Worm (Caenorhabditis elegans) whole organism, young adult: ENCODE data around the gene str-238.

Source experiments
- B0336.3 ChIP-seq: fragments of 200-800 bp; sonication (Bioruptor generic); IDR thresholded peaks from 2 replicates; pipeline ENCODE4 v1.3.6; 2022; ENCODE audit warnings: missing genetic modification characterization, missing compliant biosample characterization
- C17E4.6 ChIP-seq: fragments of 200-800 bp; sonication (Bioruptor generic); IDR thresholded peaks from 2 replicates; pipeline ENCODE4 v1.3.6; 2022; ENCODE audit warnings: missing genetic modification reagents, missing genetic modification characterization, missing compliant biosample characterization
- D2030.7 ChIP-seq: fragments of 200-800 bp; sonication (Bioruptor generic); IDR thresholded peaks from 2 replicates; pipeline ENCODE4 v1.3.6; 2022; ENCODE audit warnings: missing genetic modification reagents, missing genetic modification characterization, missing compliant biosample characterization
- F37B4.10 ChIP-seq: fragments of 200-800 bp; sonication (Bioruptor generic); IDR thresholded peaks from 2 replicates; pipeline ENCODE4 v1.3.6; 2022; ENCODE audit warnings: missing genetic modification characterization, missing compliant biosample characterization
- F39B2.1 ChIP-seq: fragments of 200-800 bp; sonication (Bioruptor generic); IDR thresholded peaks from 2 replicates; pipeline ENCODE4 v1.3.6; 2022; ENCODE audit warnings: missing genetic modification reagents, missing genetic modification characterization, missing compliant biosample characterization
- F49E8.2 ChIP-seq: sonication (generic microtip); optimal IDR thresholded peaks from 3 replicates; lab custom pipeline; 2017; ENCODE audit warnings: missing genetic modification characterization, mild to moderate bottlenecking, missing compliant biosample characterization, antibody characterized with exemption, moderate library complexity; ENCODE audit not compliant: insufficient read depth
- F57C9.4 ChIP-seq: sonication (generic microtip); optimal IDR thresholded peaks from 2 replicates; lab custom pipeline; 2017; ENCODE audit warnings: mild to moderate bottlenecking, missing genetic modification characterization, missing compliant biosample characterization
- K11D2.4 ChIP-seq: fragments of 200-800 bp; sonication (Bioruptor generic); IDR thresholded peaks from 2 replicates; pipeline ENCODE4 v1.3.6; 2022; ENCODE audit warnings: missing genetic modification reagents, missing genetic modification characterization, missing compliant biosample characterization
- K12H6.12 ChIP-seq: fragments of 200-800 bp; sonication (Bioruptor generic); optimal IDR thresholded peaks from 2 replicates; lab custom pipeline; 2018; ENCODE audit warnings: mild to moderate bottlenecking, missing genetic modification characterization, missing compliant biosample characterization
- aptf-3 ChIP-seq: fragments of 200-800 bp; sonication (Bioruptor generic); IDR thresholded peaks from 2 replicates; pipeline ENCODE4 v1.3.6; 2022; ENCODE audit warnings: missing genetic modification characterization, missing compliant biosample characterization
- attf-6 ChIP-seq: fragments of 200-800 bp; sonication (Bioruptor generic); IDR thresholded peaks from 2 replicates; pipeline ENCODE4 v1.3.6; 2022; ENCODE audit warnings: missing genetic modification reagents, missing genetic modification characterization, missing compliant biosample characterization
- ccch-3 ChIP-seq: fragments of 200-800 bp; sonication (Bioruptor generic); optimal IDR thresholded peaks from 2 replicates; lab custom pipeline; 2018; ENCODE audit warnings: mild to moderate bottlenecking, missing genetic modification characterization, missing compliant biosample characterization
- cebp-1 ChIP-seq, 2 experiments: fragments of 200-800 bp in 1 of 2; sonication (Bioruptor generic) in 1 of 2; sonication (generic microtip) in 1 of 2; IDR thresholded peaks in 1 of 2; optimal IDR thresholded peaks in 1 of 2; 2 replicates each; pipeline versions ENCODE4 v1.3.6 to Lab custom; 2017 to 2022; ENCODE audit warnings: missing compliant biosample characterization in 2 of 2, missing genetic modification characterization in 2 of 2, mild to moderate bottlenecking in 1 of 2, missing genetic modification reagents in 1 of 2, moderate library complexity in 1 of 2
- ceh-100 ChIP-seq: fragments of 200-800 bp; sonication (Bioruptor generic); IDR thresholded peaks from 2 replicates; pipeline ENCODE4 v1.3.6; 2022; ENCODE audit warnings: missing genetic modification reagents, missing genetic modification characterization, missing compliant biosample characterization
- ceh-27 ChIP-seq: fragments of 200-800 bp; sonication (Bioruptor generic); optimal IDR thresholded peaks from 2 replicates; lab custom pipeline; 2018; ENCODE audit warnings: mild to moderate bottlenecking, missing genetic modification characterization, moderate library complexity, missing compliant biosample characterization
- dox-1 ChIP-seq: fragments of 200-800 bp; sonication (Bioruptor generic); IDR thresholded peaks from 2 replicates; pipeline ENCODE4 v1.3.6; 2022; ENCODE audit warnings: missing genetic modification reagents, missing genetic modification characterization, missing compliant biosample characterization
- dpff-1 ChIP-seq: sonication (generic microtip); optimal IDR thresholded peaks from 2 replicates; lab custom pipeline; 2017; ENCODE audit warnings: mild to moderate bottlenecking, missing genetic modification characterization, missing compliant biosample characterization
- dpl-1 ChIP-seq: fragments of 150-350 bp; optimal IDR thresholded peaks from 2 replicates; lab custom pipeline; 2014; ENCODE audit warnings: missing biosample characterization, missing genetic modification reagents, missing genetic modification characterization
- efl-1 ChIP-seq: fragments of 150-350 bp; optimal IDR thresholded peaks from 2 replicates; lab custom pipeline; 2014; ENCODE audit warnings: missing biosample characterization, missing genetic modification reagents, missing genetic modification characterization
- egl-44 ChIP-seq: fragments of 200-800 bp; sonication (Bioruptor generic); IDR thresholded peaks from 2 replicates; pipeline ENCODE4 v1.3.6; 2022; ENCODE audit warnings: missing genetic modification reagents, missing genetic modification characterization, missing compliant biosample characterization
- egrh-3 ChIP-seq: fragments of 200-800 bp; sonication (Bioruptor generic); IDR thresholded peaks from 2 replicates; pipeline ENCODE4 v1.3.6; 2022; ENCODE audit warnings: missing genetic modification reagents, missing genetic modification characterization, missing compliant biosample characterization
- ekl-4 ChIP-seq: fragments of 200-800 bp; sonication (Bioruptor generic); IDR thresholded peaks from 2 replicates; pipeline ENCODE4 v1.3.6; 2022; ENCODE audit warnings: missing genetic modification reagents, missing genetic modification characterization, missing compliant biosample characterization
- hmg-1.2 ChIP-seq: fragments of 200-800 bp; sonication (Bioruptor generic); IDR thresholded peaks from 2 replicates; pipeline ENCODE4 v1.3.6; 2022; ENCODE audit warnings: missing genetic modification reagents, missing genetic modification characterization, missing compliant biosample characterization
- hmg-20 ChIP-seq: fragments of 200-800 bp; sonication (Bioruptor generic); IDR thresholded peaks from 2 replicates; pipeline ENCODE4 v1.3.6; 2022; ENCODE audit warnings: missing genetic modification reagents, missing genetic modification characterization, missing compliant biosample characterization
- hsf-1 ChIP-seq: fragments of 200-800 bp; sonication (Bioruptor generic); IDR thresholded peaks from 2 replicates; pipeline ENCODE4 v1.3.6; 2022; ENCODE audit warnings: missing genetic modification reagents, missing genetic modification characterization, missing compliant biosample characterization
- let-607 ChIP-seq, 2 experiments: fragments of 200-800 bp in 1 of 2; sonication (Bioruptor generic) in 1 of 2; sonication (generic microtip) in 1 of 2; optimal IDR thresholded peaks; 2 replicates each; lab custom pipeline; 2016 to 2018; ENCODE audit warnings: mild to moderate bottlenecking in 2 of 2, missing compliant biosample characterization in 2 of 2, missing genetic modification characterization in 2 of 2, moderate library complexity in 2 of 2, missing genotype in 1 of 2
- lin-35 ChIP-seq, 3 experiments: fragments of 150-350 bp in 2 of 3; sonication (generic microtip) in 1 of 3; optimal IDR thresholded peaks; 2 replicates each; lab custom pipeline; 2014 to 2018; ENCODE audit warnings: missing biosample characterization in 3 of 3, missing genetic modification characterization in 3 of 3, missing genetic modification reagents in 3 of 3
- lin-54 ChIP-seq: fragments of 200-800 bp; sonication (Bioruptor generic); optimal IDR thresholded peaks from 2 replicates; lab custom pipeline; 2018; ENCODE audit warnings: mild to moderate bottlenecking, missing genetic modification characterization, missing compliant biosample characterization
- mes-4 ChIP-seq: sonication (generic microtip); optimal IDR thresholded peaks from 2 replicates; lab custom pipeline; 2016; ENCODE audit warnings: missing genotype, missing genetic modification characterization, missing compliant biosample characterization
- mxl-1 ChIP-seq: sonication (generic microtip); optimal IDR thresholded peaks from 2 replicates; lab custom pipeline; 2016; ENCODE audit warnings: missing genetic modification characterization, missing compliant biosample characterization
- nhr-27 ChIP-seq: fragments of 200-800 bp; sonication (Bioruptor generic); optimal IDR thresholded peaks from 2 replicates; lab custom pipeline; 2018; ENCODE audit warnings: mild to moderate bottlenecking, missing genetic modification characterization, moderate library complexity, missing compliant biosample characterization
- nhr-80 ChIP-seq: sonication (generic microtip); optimal IDR thresholded peaks from 2 replicates; lab custom pipeline; 2016; ENCODE audit warnings: missing genetic modification characterization, missing compliant biosample characterization
- nhr-90 ChIP-seq: sonication (generic microtip); optimal IDR thresholded peaks from 2 replicates; lab custom pipeline; 2016; ENCODE audit warnings: missing genotype, mild to moderate bottlenecking, missing genetic modification characterization, missing compliant biosample characterization
- pha-4 ChIP-seq: fragments of 150-350 bp; sonication (generic microtip); optimal IDR thresholded peaks from 2 replicates; lab custom pipeline; 2014; ENCODE audit warnings: missing biosample characterization, missing genetic modification reagents, missing genetic modification characterization
- rpc-1 ChIP-seq, 2 experiments: fragments of 150-350 bp in 1 of 2; sonication (generic microtip) in 1 of 2; optimal IDR thresholded peaks; 2 replicates each; lab custom pipeline; 2014 to 2018; ENCODE audit warnings: missing biosample characterization in 1 of 2, missing genetic modification characterization in 1 of 2, missing genetic modification reagents in 1 of 2, missing genotype in 1 of 2
- sdz-38 ChIP-seq: sonication (generic microtip); optimal IDR thresholded peaks from 2 replicates; lab custom pipeline; 2016; ENCODE audit warnings: missing genotype, missing genetic modification characterization, missing compliant biosample characterization
- snpc-3.4 ChIP-seq: sonication (generic microtip); optimal IDR thresholded peaks from 2 replicates; lab custom pipeline; 2017; ENCODE audit warnings: missing genetic modification characterization, mild to moderate bottlenecking, missing compliant biosample characterization, antibody characterized with exemption, moderate library complexity, missing genotype, missing genetic modification reagents
- snpc-4 ChIP-seq, 5 experiments: fragments of 150-350 bp in 1 of 5; sonication (generic microtip) in 4 of 5; optimal IDR thresholded peaks; 2 replicates each; lab custom pipeline; 2014 to 2018; ENCODE audit warnings: missing genetic modification characterization in 5 of 5, missing biosample characterization in 3 of 5, antibody characterized with exemption in 2 of 5, mild to moderate bottlenecking in 2 of 5, missing compliant biosample characterization in 2 of 5, missing genotype in 2 of 5, moderate library complexity in 2 of 5, missing genetic modification reagents in 1 of 5
- sptf-2 ChIP-seq: fragments of 200-800 bp; sonication (Bioruptor generic); optimal IDR thresholded peaks from 2 replicates; lab custom pipeline; 2018; ENCODE audit warnings: mild to moderate bottlenecking, missing genetic modification characterization, missing compliant biosample characterization
- zfh-2 ChIP-seq: fragments of 200-800 bp; sonication (Bioruptor generic); conservative IDR thresholded peaks from 2 replicates; pipeline ENCODE4 v1.3.6; 2022; ENCODE audit warnings: missing genetic modification reagents, missing genetic modification characterization, missing compliant biosample characterization
- ztf-26 ChIP-seq: sonication (generic microtip); optimal IDR thresholded peaks from 2 replicates; lab custom pipeline; 2017; ENCODE audit warnings: missing genetic modification characterization, missing compliant biosample characterization
- ztf-28 ChIP-seq: fragments of 200-800 bp; sonication (Bioruptor generic); IDR thresholded peaks from 2 replicates; pipeline ENCODE4 v1.3.6; 2022; ENCODE audit warnings: missing genetic modification reagents, missing genetic modification characterization, missing compliant biosample characterization
- ztf-6 ChIP-seq: fragments of 200-800 bp; sonication (Bioruptor generic); IDR thresholded peaks from 2 replicates; pipeline ENCODE4 v1.3.6; 2022; ENCODE audit warnings: missing genetic modification reagents, missing genetic modification characterization, missing compliant biosample characterization

The str-238 gene

ce11 chrV:724470-724890 lies 40.4 kb upstream of the str-238 start (continued):
- TF ChIP-seq let-607 (tag; optimal IDR thresholded peaks at IDR 0.05; lab: Kevin White, UChicago) (no peak), lin-35 (GFP tag; optimal IDR thresholded peaks at IDR 0.05; lab: Kevin White, UChicago) (peak in 1 of 3 experiments; percentile 43), K12H6.12 (tag; lab: Kevin White, UChicago) (no peak), zfh-2 (GFP tag; lab: Robert Waterston, UW) (peak; percentile 75), snpc-4 (GFP tag; optimal IDR thresholded peaks at IDR 0.05; lab: Kevin White, UChicago) (no peak), snpc-4 (tag; optimal IDR thresholded peaks at IDR 0.05; lab: Kevin White, UChicago) (no peak), F49E8.2 (no peak), efl-1 (no peak), dpl-1 (GFP tag; lab: Kevin White, UChicago) (no peak), snpc-3.4 (tag; lab: Kevin White, UChicago) (peak; percentile 22), lin-54 (no peak), K11D2.4 (GFP tag; lab: Robert Waterston, UW) (no peak), attf-6 (GFP tag; lab: Robert Waterston, UW) (no peak), F37B4.10 (GFP tag; lab: Robert Waterston, UW) (no peak), ztf-28 (GFP tag; lab: Robert Waterston, UW) (peak; percentile 48; the same call in 1 of the 2 replicates), hmg-1.2 (GFP tag; lab: Robert Waterston, UW) (no peak), B0336.3 (GFP tag; lab: Robert Waterston, UW) (peak; percentile 6), dpff-1 (tag; lab: Kevin White, UChicago) (no peak), nhr-80 (tag; lab: Kevin White, UChicago) (no peak), nhr-90 (tag; lab: Kevin White, UChicago) (peak; percentile 18)

ce11 chrV:724946-725806 lies 39.7 kb upstream of the str-238 start:
- TF ChIP-seq D2030.7 (GFP tag; lab: Robert Waterston, UW) (no peak), K11D2.4 (GFP tag; lab: Robert Waterston, UW) (no peak), ztf-6 (GFP tag; lab: Robert Waterston, UW) (no peak), F49E8.2 (no peak), F39B2.1 (no peak), dox-1 (no peak), ekl-4 (no peak), mes-4 (tag; lab: Kevin White, UChicago) (no peak), mxl-1 (tag; lab: Kevin White, UChicago) (no peak), attf-6 (GFP tag; lab: Robert Waterston, UW) (no peak), C17E4.6 (no peak), nhr-27 (tag; lab: Kevin White, UChicago) (no peak), ztf-28 (GFP tag; lab: Robert Waterston, UW) (no peak), egrh-3 (no peak), pha-4 (tag; lab: Kevin White, UChicago) (no peak), sdz-38 (tag; lab: Kevin White, UChicago) (no peak), ccch-3 (GFP tag; lab: Kevin White, UChicago) (no peak), aptf-3 (GFP tag; lab: Robert Waterston, UW) (no peak), hsf-1 (GFP tag; lab: Robert Waterston, UW) (no peak), ztf-26 (tag; lab: Kevin White, UChicago) (no peak), ceh-100 (GFP tag; lab: Robert Waterston, UW) (no peak), ceh-27 (no peak), hmg-20 (no peak), F57C9.4 (tag; lab: Kevin White, UChicago) (no peak), dpl-1 (GFP tag; lab: Kevin White, UChicago) (no peak), lin-54 (no peak), rpc-1 (optimal IDR thresholded peaks at IDR 0.05; lab: Kevin White, UChicago) (no peak), rpc-1 (tag; optimal IDR thresholded peaks at IDR 0.05; lab: Kevin White, UChicago) (no peak), nhr-80 (tag; lab: Kevin White, UChicago) (no peak), cebp-1 (GFP tag; IDR thresholded peaks at IDR 0.05; lab: Robert Waterston, UW) (no peak), cebp-1 (tag; optimal IDR thresholded peaks at IDR 0.05; lab: Kevin White, UChicago) (peak; percentile 6), egl-44 (GFP tag; lab: Robert Waterston, UW) (peak; percentile 25), sptf-2 (GFP tag; lab: Kevin White, UChicago) (no peak)
